Worm (Caenorhabditis elegans) whole organism, late embryonic: Measurements from ENCODE around the gene mel-32.

Source experiments
- ceh-48 ChIP-seq: sonication (generic microtip); optimal IDR thresholded peaks from 2 replicates; lab custom pipeline; 2016; ENCODE audit warnings: missing genetic modification characterization, inconsistent platforms, missing compliant biosample characterization
- eyg-1 ChIP-seq: sonication (generic microtip); optimal IDR thresholded peaks from 2 replicates; lab custom pipeline; 2016; ENCODE audit warnings: missing genotype, missing genetic modification characterization, missing compliant biosample characterization
- fkh-10 ChIP-seq: fragments of 150-350 bp; optimal IDR thresholded peaks from 2 replicates; lab custom pipeline; 2014; ENCODE audit warnings: missing biosample characterization, missing genetic modification reagents, missing genetic modification characterization
- hlh-13 ChIP-seq: fragments of 200-800 bp; sonication (Bioruptor generic); optimal IDR thresholded peaks from 2 replicates; lab custom pipeline; 2018; ENCODE audit warnings: mild to moderate bottlenecking, missing genetic modification characterization, missing compliant biosample characterization
- pag-3 ChIP-seq: sonication (generic microtip); optimal IDR thresholded peaks from 2 replicates; lab custom pipeline; 2016; ENCODE audit warnings: missing compliant biosample characterization, missing genetic modification characterization, borderline replicate concordance
- pha-4 ChIP-seq: fragments of 150-350 bp; optimal IDR thresholded peaks from 2 replicates; lab custom pipeline; 2018; ENCODE audit warnings: missing biosample characterization, missing genetic modification reagents, missing genetic modification characterization
- tbx-2 ChIP-seq: sonication (generic microtip); optimal IDR thresholded peaks from 2 replicates; lab custom pipeline; 2016; ENCODE audit warnings: missing genetic modification characterization, missing compliant biosample characterization

ce11 chrIII:6395706-6396232 is 47.0 kb downstream of the mel-32 start, which contains the start of gene oatr-1:
- TF ChIP-seq pha-4 (no peak), pag-3 (tag; lab: Kevin White, UChicago) (no peak), fkh-10 (GFP tag; lab: Kevin White, UChicago) (no peak), tbx-2 (tag; lab: Kevin White, UChicago) (no peak), hlh-13 (no peak), ceh-48 (tag; lab: Kevin White, UChicago) (no peak), eyg-1 (tag; lab: Kevin White, UChicago) (no peak)
